Fruit fly (Drosophila melanogaster) whole organism, embryonic: ENCODE measurements around the gene Polr2M.

Experiments used
- Atf-2 ChIP-seq: fragments of 200-800 bp; sonication (Bioruptor generic); optimal IDR thresholded peaks from 2 replicates; lab custom pipeline; 2016; ENCODE audit warnings: missing biosample characterization, missing genetic modification characterization
- CG10431 ChIP-seq: fragments of 200-800 bp; sonication (Bioruptor generic); optimal IDR thresholded peaks from 3 replicates; lab custom pipeline; 2018; ENCODE audit warnings: missing biosample characterization, mild to moderate bottlenecking, missing genetic modification characterization
- CG10462 ChIP-seq: fragments of 200-800 bp; sonication (Bioruptor generic); optimal IDR thresholded peaks from 2 replicates; lab custom pipeline; 2016; ENCODE audit warnings: missing biosample characterization, missing genetic modification characterization
- CG11085 ChIP-seq: fragments of 200-800 bp; sonication (Bioruptor generic); IDR thresholded peaks from 2 replicates; pipeline ENCODE4 v1.3.6; 2022; ENCODE audit warnings: missing biosample characterization, missing genetic modification characterization
- CG11093 ChIP-seq: fragments of 200-800 bp; sonication (Bioruptor generic); IDR thresholded peaks from 3 replicates; pipeline ENCODE4 v1.3.6; 2022; ENCODE audit warnings: missing biosample characterization, missing genetic modification characterization
- CG11247 ChIP-seq: fragments of 200-800 bp; sonication (Bioruptor generic); IDR thresholded peaks from 2 replicates; pipeline ENCODE4 v1.3.6; 2022; ENCODE audit warnings: missing biosample characterization, missing genetic modification characterization
- CG13424 ChIP-seq: fragments of 200-800 bp; sonication (Bioruptor generic); optimal IDR thresholded peaks from 2 replicates; lab custom pipeline; 2019; ENCODE audit warnings: missing biosample characterization, mild to moderate bottlenecking, missing genetic modification characterization, moderate library complexity
- CG14860 ChIP-seq: fragments of 200-800 bp; sonication (Bioruptor generic); IDR thresholded peaks from 3 replicates; pipeline ENCODE4 v1.3.6; 2022; ENCODE audit warnings: missing biosample characterization, missing genetic modification characterization; ENCODE audit not compliant: partially characterized antibody
- CG15479 ChIP-seq: fragments of 200-800 bp; sonication (Bioruptor generic); optimal IDR thresholded peaks from 3 replicates; lab custom pipeline; 2019; ENCODE audit warnings: missing biosample characterization, mild to moderate bottlenecking, missing genetic modification characterization, moderate library complexity
- CG15601 ChIP-seq: fragments of 200-800 bp; sonication (Bioruptor generic); optimal IDR thresholded peaks from 3 replicates; lab custom pipeline; 2019; ENCODE audit warnings: missing biosample characterization, mild to moderate bottlenecking, missing genetic modification characterization, moderate library complexity
- CG15696 ChIP-seq: fragments of 200-800 bp; sonication (Bioruptor generic); optimal IDR thresholded peaks from 2 replicates; lab custom pipeline; 2019; ENCODE audit warnings: missing biosample characterization, mild to moderate bottlenecking, missing genetic modification characterization, moderate library complexity
- CG16779 ChIP-seq: fragments of 200-800 bp; sonication (Bioruptor generic); IDR thresholded peaks from 2 replicates; pipeline ENCODE4 v1.3.6; 2022; ENCODE audit warnings: missing biosample characterization, missing genetic modification characterization
- CG2202 ChIP-seq: fragments of 200-800 bp; sonication (Bioruptor generic); optimal IDR thresholded peaks from 2 replicates; lab custom pipeline; 2018; ENCODE audit warnings: missing biosample characterization, mild to moderate bottlenecking, missing genetic modification characterization
- CG30431 ChIP-seq: fragments of 200-800 bp; sonication (Bioruptor generic); optimal IDR thresholded peaks from 2 replicates; lab custom pipeline; 2017; ENCODE audit warnings: missing biosample characterization, missing genetic modification characterization
- CG32767 ChIP-seq: fragments of 200-800 bp; sonication (Bioruptor generic); IDR thresholded peaks from 2 replicates; pipeline ENCODE4 v1.3.6; 2022; ENCODE audit warnings: missing biosample characterization, missing genetic modification characterization
- CG33557 ChIP-seq: fragments of 200-800 bp; sonication (Bioruptor generic); optimal IDR thresholded peaks from 2 replicates; lab custom pipeline; 2019; ENCODE audit warnings: missing biosample characterization, mild to moderate bottlenecking, missing genetic modification characterization, moderate library complexity
- CG34422 ChIP-seq: fragments of 200-800 bp; sonication (Bioruptor generic); IDR thresholded peaks from 3 replicates; pipeline ENCODE4 v1.3.6; 2022; ENCODE audit warnings: missing biosample characterization, missing genetic modification characterization
- CG4854 ChIP-seq: fragments of 200-800 bp; sonication (Bioruptor generic); optimal IDR thresholded peaks from 2 replicates; lab custom pipeline; 2016; ENCODE audit warnings: missing biosample characterization, missing genetic modification characterization, inconsistent platforms
- CG8478 ChIP-seq: fragments of >200 bp; optimal IDR thresholded peaks from 2 replicates; lab custom pipeline; 2018
- D ChIP-seq, 2 experiments: fragments of 200-800 bp in 1 of 2; fragments of >200 bp in 1 of 2; sonication (Bioruptor generic) in 1 of 2; optimal IDR thresholded peaks; 2 replicates in 1 of 2; 3 replicates in 1 of 2; lab custom pipeline; 2017; ENCODE audit warnings: mild to moderate bottlenecking in 1 of 2, missing biosample characterization in 1 of 2, missing genetic modification characterization in 1 of 2, missing genetic modification reagents in 1 of 2
- D19A ChIP-seq: fragments of 200-800 bp; optimal IDR thresholded peaks from 3 replicates; lab custom pipeline; 2019; ENCODE audit warnings: missing biosample characterization, mild to moderate bottlenecking, missing genetic modification characterization, moderate library complexity
- Dfd ChIP-seq, 2 experiments: fragments of >200 bp; optimal IDR thresholded peaks; 2 replicates each; lab custom pipeline; 2017; ENCODE audit warnings: missing biosample characterization in 2 of 2, missing genetic modification characterization in 2 of 2
- Hmx ChIP-seq: fragments of 200-800 bp; sonication (Bioruptor generic); optimal IDR thresholded peaks from 2 replicates; lab custom pipeline; 2016; ENCODE audit warnings: missing biosample characterization, missing genetic modification characterization
- Oaz ChIP-seq: fragments of 200-800 bp; sonication (Bioruptor generic); IDR thresholded peaks from 2 replicates; pipeline ENCODE4 v1.3.6; 2022; ENCODE audit warnings: missing biosample characterization, missing genetic modification characterization
- Pdp1 ChIP-seq, 2 experiments: fragments of 200-800 bp; sonication (Bioruptor generic); optimal IDR thresholded peaks; 3 replicates each; lab custom pipeline; 2016; ENCODE audit warnings: missing biosample characterization in 2 of 2, missing genetic modification characterization in 2 of 2, mild to moderate bottlenecking in 1 of 2, moderate library complexity in 1 of 2
- az2 ChIP-seq: fragments of 200-800 bp; sonication (Bioruptor generic); optimal IDR thresholded peaks from 3 replicates; lab custom pipeline; 2016; ENCODE audit warnings: missing biosample characterization, missing genetic modification characterization
- cad ChIP-seq: fragments of >200 bp; optimal IDR thresholded peaks from 2 replicates; lab custom pipeline; 2017; ENCODE audit warnings: missing biosample characterization, missing genetic modification characterization
- crp ChIP-seq, 2 experiments: fragments of 200-800 bp; sonication (Bioruptor generic); optimal IDR thresholded peaks; 2 replicates in 1 of 2; 3 replicates in 1 of 2; lab custom pipeline; 2017; ENCODE audit warnings: missing biosample characterization in 2 of 2, missing genetic modification characterization in 2 of 2, mild to moderate bottlenecking in 1 of 2, moderate library complexity in 1 of 2
- dmrt11E ChIP-seq: fragments of 200-800 bp; sonication (Bioruptor generic); optimal IDR thresholded peaks from 3 replicates; lab custom pipeline; 2018; ENCODE audit warnings: missing biosample characterization, mild to moderate bottlenecking, missing genetic modification characterization, moderate library complexity
- ewg ChIP-seq: fragments of 200-800 bp; sonication (Bioruptor generic); optimal IDR thresholded peaks from 3 replicates; lab custom pipeline; 2017; ENCODE audit warnings: mild to moderate bottlenecking, missing biosample characterization, missing genetic modification reagents, missing genetic modification characterization
- fd102C ChIP-seq: fragments of 200-800 bp; sonication (Bioruptor generic); optimal IDR thresholded peaks from 2 replicates; lab custom pipeline; 2018; ENCODE audit warnings: missing biosample characterization, mild to moderate bottlenecking, missing genetic modification characterization, moderate library complexity
- grau ChIP-seq: fragments of 200-800 bp; optimal IDR thresholded peaks from 3 replicates; lab custom pipeline; 2019; ENCODE audit warnings: missing biosample characterization, mild to moderate bottlenecking, missing genetic modification characterization, moderate library complexity
- grn ChIP-seq: fragments of 200-800 bp; sonication (Bioruptor generic); optimal IDR thresholded peaks from 3 replicates; lab custom pipeline; 2017; ENCODE audit warnings: missing biosample characterization, missing genetic modification characterization
- gsb ChIP-seq: fragments of 200-800 bp; sonication (Bioruptor generic); IDR thresholded peaks from 2 replicates; pipeline ENCODE4 v1.3.6; 2022; ENCODE audit warnings: missing biosample characterization, missing genetic modification characterization
- jing ChIP-seq: fragments of 200-800 bp; sonication (Bioruptor generic); optimal IDR thresholded peaks from 2 replicates; lab custom pipeline; 2018; ENCODE audit warnings: missing biosample characterization, mild to moderate bottlenecking, missing genetic modification characterization
- lmd ChIP-seq: fragments of 200-800 bp; sonication (Bioruptor generic); IDR thresholded peaks from 2 replicates; pipeline ENCODE4 v1.3.6; 2022; ENCODE audit warnings: missing biosample characterization, missing genetic modification characterization
- nmo ChIP-seq: fragments of 200-800 bp; sonication (Bioruptor generic); optimal IDR thresholded peaks from 2 replicates; lab custom pipeline; 2018; ENCODE audit warnings: missing biosample characterization, mild to moderate bottlenecking, missing genetic modification characterization, moderate library complexity
- pho ChIP-seq: fragments of 200-800 bp; sonication (Bioruptor generic); optimal IDR thresholded peaks from 2 replicates; lab custom pipeline; 2016; ENCODE audit warnings: missing biosample characterization, missing genetic modification characterization
- scrt ChIP-seq: fragments of 200-800 bp; sonication (Bioruptor generic); optimal IDR thresholded peaks from 2 replicates; lab custom pipeline; 2018; ENCODE audit warnings: missing biosample characterization, mild to moderate bottlenecking, missing genetic modification characterization, moderate library complexity
- shn ChIP-seq: fragments of 200-800 bp; sonication (Bioruptor generic); optimal IDR thresholded peaks from 3 replicates; lab custom pipeline; 2016; ENCODE audit warnings: missing biosample characterization, missing genetic modification characterization
- tna ChIP-seq: fragments of 200-800 bp; sonication (Bioruptor generic); IDR thresholded peaks from 2 replicates; pipeline ENCODE4 v1.3.6; 2022; ENCODE audit warnings: missing biosample characterization, missing genetic modification characterization; ENCODE audit not compliant: partially characterized antibody
- twi ChIP-seq: fragments of 200-800 bp; optimal IDR thresholded peaks from 2 replicates; lab custom pipeline; 2019; ENCODE audit warnings: missing biosample characterization, mild to moderate bottlenecking, missing genetic modification characterization, moderate library complexity
- unc-4 ChIP-seq: fragments of 200-800 bp; sonication (Bioruptor generic); IDR thresholded peaks from 2 replicates; pipeline ENCODE4 v1.3.6; 2022; ENCODE audit warnings: missing biosample characterization, missing genetic modification characterization; ENCODE audit not compliant: partially characterized antibody

Polr2M gene

dm6 chr3R:19246080-19246637 lies 16.9 kb downstream of the Polr2M start, which contains the start of gene unc79 (continued):
- TF ChIP-seq D (optimal IDR thresholded peaks at IDR 0.05; lab: Kevin White, UChicago), result no peak
- no peak for TF ChIP-seq D (GFP tag; optimal IDR thresholded peaks at IDR 0.05; lab: Kevin White, UChicago)
- TF ChIP-seq ewg (GFP tag; lab: Kevin White, UChicago), result peak; percentile 91
- TF ChIP-seq CG15696, result peak; percentile 54
- TF ChIP-seq CG11085 (GFP tag; lab: Robert Waterston, UW), result no peak
- TF ChIP-seq scrt (GFP tag; lab: Kevin White, UChicago), result peak; percentile 100
- TF ChIP-seq tna (GFP tag; lab: Robert Waterston, UW), result no peak
- peak; percentile 70 for TF ChIP-seq fd102C (GFP tag; lab: Kevin White, UChicago)
- TF ChIP-seq CG10431, result no peak
- TF ChIP-seq CG34422 (GFP tag; lab: Robert Waterston, UW), result peak; percentile 51; the same call in 1 of the 3 replicates
- TF ChIP-seq CG32767, result peak; percentile 54; the same call in 1 of the 2 replicates
- TF ChIP-seq crp (GFP tag; optimal IDR thresholded peaks at IDR 0.05; lab: Kevin White, UChicago), result peak in 1 of 2 experiments; percentile 55
- TF ChIP-seq unc-4 (GFP tag; lab: Robert Waterston, UW), result 0 out of 2 replicates have a peak, but pooled peaks have one; percentile 23
- no peak for TF ChIP-seq lmd (GFP tag; lab: Robert Waterston, UW)
- no peak for TF ChIP-seq Dfd (GFP tag; optimal IDR thresholded peaks at IDR 0.05; lab: Kevin White, UChicago)
- no peak for TF ChIP-seq az2 (GFP tag; lab: Kevin White, UChicago)
- no peak for TF ChIP-seq CG16779
- no peak for TF ChIP-seq nmo (GFP tag; lab: Kevin White, UChicago)
- TF ChIP-seq, all 482 proteins: peak for 16

DNA sequence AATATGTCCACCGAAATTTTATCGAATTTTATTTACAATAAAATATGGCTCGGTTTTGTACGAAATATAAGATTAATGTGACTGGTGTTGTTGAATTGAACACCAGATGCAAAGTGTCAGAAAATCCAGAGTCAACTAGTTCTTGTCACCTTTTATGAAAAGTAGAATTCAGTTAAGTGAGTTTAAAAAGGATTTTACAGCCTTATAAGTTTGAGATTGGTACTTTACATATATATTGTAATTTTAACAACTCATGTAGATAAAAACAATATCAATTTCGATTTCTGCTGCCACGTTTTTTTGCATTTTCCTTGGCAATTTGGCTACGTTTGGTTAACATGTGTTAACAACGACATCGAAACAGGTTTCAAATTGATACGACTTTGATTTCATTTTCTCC lies 18.8 kb downstream of the Polr2M start, which contains the start of gene CG5217:
Gene CG5217, minus strand, starts transcription at position 101 of the 400 bp plus-strand sequence.
- TF ChIP-seq D19A (no peak), Hmx (GFP tag; lab: Kevin White, UChicago) (no peak), CG4854 (no peak), grau (tag; lab: Kevin White, UChicago) (no peak), unc-4 (GFP tag; lab: Robert Waterston, UW) (no peak), CG13424 (tag; lab: Kevin White, UChicago) (no peak), Atf-2 (no peak), CG15601 (tag; lab: Kevin White, UChicago) (no peak), pho (GFP tag; lab: Kevin White, UChicago) (no peak), CG14860 (no peak), CG30431 (no peak), CG2202 (tag; lab: Kevin White, UChicago) (no peak), CG11093 (no peak), CG10462 (no peak), gsb (GFP tag; lab: Robert Waterston, UW) (no peak), jing (GFP tag; lab: Kevin White, UChicago) (no peak), Oaz (GFP tag; lab: Robert Waterston, UW) (no peak)

- TF ChIP-seq cad (GFP tag; lab: Kevin White, UChicago), result peak; percentile 5
- peak; percentile 33 for TF ChIP-seq twi (tag; lab: Kevin White, UChicago)
- no peak for TF ChIP-seq CG8478 (lab: Kevin White, UChicago)
- peak; percentile 59 for TF ChIP-seq grn (GFP tag; lab: Kevin White, UChicago)
- TF ChIP-seq Pdp1 (GFP tag; optimal IDR thresholded peaks at IDR 0.05; lab: Kevin White, UChicago), result peak in 1 of 2 experiments; percentile 82
- peak; percentile 18 for TF ChIP-seq CG33557 (GFP tag; lab: Kevin White, UChicago)
- TF ChIP-seq dmrt11E, result peak; percentile 14
- peak; percentile 52 for TF ChIP-seq CG15601 (tag; lab: Kevin White, UChicago)
- no peak for TF ChIP-seq CG11247 (GFP tag; lab: Robert Waterston, UW)
- peak; percentile 50 for TF ChIP-seq CG15479 (GFP tag; lab: Kevin White, UChicago)
- TF ChIP-seq CG15696, result peak; percentile 17
- no peak for TF ChIP-seq shn
Measured at dm6 chr3R:19250063-19250462, 20.8 kb downstream of the Polr2M start.
